Fruit fly (Drosophila melanogaster) whole organism, adult: ENCODE results near the gene Obp99d.
A peak's percentile ranks its signal among the peaks of the same experiment; 100 is the strongest.

ENCODE experiments used
- CG12768 ChIP-seq: fragments of 200-800 bp; sonication (Bioruptor generic); optimal IDR thresholded peaks from 2 replicates; lab custom pipeline; 2017; ENCODE audit warnings: missing biosample characterization, missing genetic modification characterization, mild to moderate bottlenecking, moderate library complexity, missing genetic modification reagents
- CG14711 ChIP-seq: fragments of 200-800 bp; sonication (Bioruptor generic); optimal IDR thresholded peaks from 2 replicates; lab custom pipeline; 2018; ENCODE audit warnings: missing biosample characterization, mild to moderate bottlenecking, missing genetic modification characterization, moderate library complexity
- CG1620 ChIP-seq: fragments of 200-800 bp; sonication (Bioruptor generic); optimal IDR thresholded peaks from 2 replicates; lab custom pipeline; 2016; ENCODE audit warnings: missing biosample characterization, missing genetic modification characterization
- CG33017 ChIP-seq: fragments of 200-800 bp; sonication (Bioruptor generic); optimal IDR thresholded peaks from 2 replicates; lab custom pipeline; 2018; ENCODE audit warnings: missing biosample characterization, mild to moderate bottlenecking, missing genetic modification characterization, moderate library complexity
- CG5204 ChIP-seq: fragments of 200-800 bp; sonication (Bioruptor generic); optimal IDR thresholded peaks from 2 replicates; lab custom pipeline; 2016; ENCODE audit warnings: missing biosample characterization, missing genetic modification characterization
- CG7045 ChIP-seq: fragments of 200-800 bp; sonication (Bioruptor generic); optimal IDR thresholded peaks from 2 replicates; lab custom pipeline; 2017; ENCODE audit warnings: missing biosample characterization, mild to moderate bottlenecking, missing genetic modification characterization
- CG7101 ChIP-seq: fragments of 200-800 bp; sonication (Bioruptor generic); optimal IDR thresholded peaks from 2 replicates; lab custom pipeline; 2018; ENCODE audit warnings: missing biosample characterization, mild to moderate bottlenecking, missing genetic modification characterization, moderate library complexity
- Clk ChIP-seq: fragments of 200-800 bp; sonication (Bioruptor generic); optimal IDR thresholded peaks from 2 replicates; lab custom pipeline; 2017; ENCODE audit warnings: missing biosample characterization, missing genetic modification characterization
- Crg-1 ChIP-seq: fragments of 200-800 bp; sonication (Bioruptor generic); optimal IDR thresholded peaks from 2 replicates; lab custom pipeline; 2016; ENCODE audit warnings: missing biosample characterization, missing genetic modification characterization
- Hr96 ChIP-seq: fragments of 200-800 bp; sonication (Bioruptor generic); optimal IDR thresholded peaks from 2 replicates; lab custom pipeline; 2016; ENCODE audit warnings: missing biosample characterization, missing genetic modification characterization
- Mnt ChIP-seq: fragments of 200-800 bp; sonication (Bioruptor generic); optimal IDR thresholded peaks from 2 replicates; lab custom pipeline; 2016; ENCODE audit warnings: missing biosample characterization, mild to moderate bottlenecking, missing genetic modification characterization
- bab1 ChIP-seq: fragments of 200-800 bp; sonication (Bioruptor generic); optimal IDR thresholded peaks from 3 replicates; lab custom pipeline; 2019; ENCODE audit warnings: missing biosample characterization, mild to moderate bottlenecking, missing genetic modification characterization, moderate library complexity
- cic ChIP-seq: fragments of 200-800 bp; sonication (Bioruptor generic); optimal IDR thresholded peaks from 2 replicates; lab custom pipeline; 2017; ENCODE audit warnings: missing biosample characterization, mild to moderate bottlenecking, missing genetic modification characterization, moderate library complexity
- cnc ChIP-seq, 2 experiments: fragments of >200 bp; optimal IDR thresholded peaks; 2 replicates each; lab custom pipeline; 2017
- kay ChIP-seq: fragments of 200-800 bp; sonication (Bioruptor generic); peaks from one replicate; lab custom pipeline; 2016; ENCODE audit warnings: missing biosample characterization, missing genetic modification characterization, borderline replicate concordance
- ovo ChIP-seq: fragments of 200-800 bp; sonication (Bioruptor generic); optimal IDR thresholded peaks from 2 replicates; lab custom pipeline; 2016; ENCODE audit warnings: missing biosample characterization, missing genetic modification characterization
- pad ChIP-seq: fragments of 200-800 bp; sonication (Bioruptor generic); optimal IDR thresholded peaks from 3 replicates; lab custom pipeline; 2017; ENCODE audit warnings: missing biosample characterization, missing genetic modification characterization, mild to moderate bottlenecking, moderate library complexity, missing genetic modification reagents
- tj ChIP-seq: fragments of 200-800 bp; sonication (Bioruptor generic); optimal IDR thresholded peaks from 3 replicates; lab custom pipeline; 2017; ENCODE audit warnings: missing biosample characterization, mild to moderate bottlenecking, missing genetic modification characterization, moderate library complexity
- toe ChIP-seq: fragments of 200-800 bp; sonication (Bioruptor generic); optimal IDR thresholded peaks from 2 replicates; lab custom pipeline; 2016; ENCODE audit warnings: missing biosample characterization, missing genetic modification characterization

The Obp99d gene

DNA sequence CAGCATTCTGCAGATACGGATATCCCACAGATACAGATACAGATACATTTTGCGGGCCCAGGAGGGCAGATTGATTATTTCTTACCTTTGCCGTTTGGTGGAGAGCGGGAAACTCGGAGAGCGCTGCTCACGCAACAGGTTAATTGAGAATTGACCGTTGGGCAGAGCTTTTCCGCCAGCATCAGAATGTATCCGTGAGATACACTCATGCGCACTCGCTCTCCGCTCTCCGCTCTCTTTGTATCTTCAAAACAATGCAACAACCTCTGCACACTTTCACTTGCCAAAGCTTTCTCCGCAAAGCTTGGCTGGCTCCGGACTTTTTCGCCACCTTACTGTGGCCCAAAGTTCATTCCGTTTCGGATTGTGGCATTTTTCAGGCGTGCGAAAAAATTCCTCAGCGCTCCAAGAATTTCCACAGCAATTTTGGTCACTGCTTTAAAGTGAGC, 32.1 kb upstream of the Obp99d start, which contains the start of the genes CG7582 and Gycalpha99B:
CG7582 (minus strand) TSS at position 127 of the 449 bp plus-strand sequence.
Gycalpha99B (plus strand) TSS at position 352 of the 449 bp plus-strand sequence.
- TF ChIP-seq CG12768 (GFP tag; lab: Kevin White, UChicago) (peak; percentile 48), Hr96 (GFP tag; lab: Kevin White, UChicago) (no peak), cic (GFP tag; lab: Kevin White, UChicago) (no peak), pad (GFP tag; lab: Kevin White, UChicago) (no peak)

dm6 chr3R:29686698-29687097, 27.6 kb upstream of the Obp99d start:
- no peak for TF ChIP-seq toe (GFP tag; lab: Kevin White, UChicago)

dm6 chr3R:29689211-29689610, 25.1 kb upstream of the Obp99d start, which contains the start of gene Obp99c:
Gene Obp99c, minus strand, starts transcription at chr3R:29689311.
- TF ChIP-seq CG33017 (tag; lab: Kevin White, UChicago) (no peak), Mnt (GFP tag; lab: Kevin White, UChicago) (no peak), CG1620 (GFP tag; lab: Kevin White, UChicago) (no peak), CG5204 (no peak), bab1 (GFP tag; lab: Kevin White, UChicago) (no peak), toe (GFP tag; lab: Kevin White, UChicago) (no peak), cnc (optimal IDR thresholded peaks at IDR 0.05; lab: Kevin White, UChicago) (no peak), CG7045 (GFP tag; lab: Kevin White, UChicago) (no peak), Crg-1 (GFP tag; lab: Kevin White, UChicago) (no peak), CG12768 (GFP tag; lab: Kevin White, UChicago) (no peak)

dm6 chr3R:29689833-29690538, 24.3 kb upstream of the Obp99d start:
- TF ChIP-seq kay (GFP tag; lab: Kevin White, UChicago) (no peak), CG1620 (GFP tag; lab: Kevin White, UChicago) (no peak), CG7045 (GFP tag; lab: Kevin White, UChicago) (no peak), cnc (optimal IDR thresholded peaks at IDR 0.05; lab: Kevin White, UChicago) (no peak), Crg-1 (GFP tag; lab: Kevin White, UChicago) (no peak), Mnt (GFP tag; lab: Kevin White, UChicago) (no peak), Clk (no peak), CG12768 (GFP tag; lab: Kevin White, UChicago) (no peak), Hr96 (GFP tag; lab: Kevin White, UChicago) (no peak), tj (no peak), CG7101 (tag; lab: Kevin White, UChicago) (no peak), CG33017 (tag; lab: Kevin White, UChicago) (no peak)

dm6 chr3R:29690539-29690852, 23.8 kb upstream of the Obp99d start:
- TF ChIP-seq CG14711 (tag; lab: Kevin White, UChicago) (no peak), cic (GFP tag; lab: Kevin White, UChicago) (no peak), Crg-1 (GFP tag; lab: Kevin White, UChicago) (no peak), CG1620 (GFP tag; lab: Kevin White, UChicago) (no peak), Clk (no peak), ovo (GFP tag; lab: Kevin White, UChicago) (no peak), toe (GFP tag; lab: Kevin White, UChicago) (no peak)

dm6 chr3R:29690960-29691527, 23.3 kb upstream of the Obp99d start:
- TF ChIP-seq Mnt (GFP tag; lab: Kevin White, UChicago) (no peak), toe (GFP tag; lab: Kevin White, UChicago) (no peak), CG12768 (GFP tag; lab: Kevin White, UChicago) (no peak)

DNA sequence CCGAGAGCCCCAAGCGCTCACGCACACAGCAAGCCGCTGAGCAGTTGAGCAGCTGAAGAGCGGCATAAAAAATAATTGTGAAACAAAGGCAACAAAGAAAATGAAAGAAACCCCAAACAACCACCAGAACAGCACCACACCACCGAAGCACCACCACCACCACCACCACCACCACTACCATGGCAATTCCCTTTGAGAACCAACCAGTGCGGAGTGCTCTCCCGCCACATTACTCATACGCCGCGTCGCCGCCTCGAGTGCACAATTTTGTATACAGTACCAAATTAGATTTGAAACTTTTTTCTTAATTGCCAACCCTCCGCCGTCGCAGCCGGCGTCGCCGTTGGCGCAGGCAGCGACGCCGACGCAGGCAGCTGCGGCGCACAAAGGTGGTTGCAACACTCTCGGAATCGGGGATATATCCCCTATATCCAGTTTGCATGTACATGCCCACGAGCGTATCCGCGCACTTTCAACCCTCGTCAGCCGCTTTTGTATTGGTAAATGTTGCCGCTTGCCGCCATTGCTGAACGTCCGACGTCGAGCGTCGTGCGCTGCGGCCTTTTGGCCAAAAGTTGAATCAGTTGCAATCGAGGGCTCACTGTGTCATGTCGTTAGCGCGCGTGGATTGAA, 22.2 kb upstream of the Obp99d start, which contains the start of gene dmrt99B:
dmrt99B (plus strand) TSS at position 583 of the 633 bp plus-strand sequence.
- TF ChIP-seq cnc (optimal IDR thresholded peaks at IDR 0.05; lab: Kevin White, UChicago) (no peak), cic (GFP tag; lab: Kevin White, UChicago) (no peak), CG14711 (tag; lab: Kevin White, UChicago) (no peak), kay (GFP tag; lab: Kevin White, UChicago) (no peak), CG33017 (tag; lab: Kevin White, UChicago) (no peak), Clk (no peak), CG12768 (GFP tag; lab: Kevin White, UChicago) (no peak), Mnt (GFP tag; lab: Kevin White, UChicago) (no peak), ovo (GFP tag; lab: Kevin White, UChicago) (no peak), toe (GFP tag; lab: Kevin White, UChicago) (no peak), CG1620 (GFP tag; lab: Kevin White, UChicago) (no peak)
